Worm (Caenorhabditis elegans): ENCODE results near the gene Y41C4A.21.
A peak's percentile ranks its signal among the peaks of the same experiment; 100 is the strongest.

Y41C4A.21 gene

ce11 chrIII:11694975-11695374, 37.2 kb upstream of the Y41C4A.21 start, which contains the start of gene Y41C4A.22:
TSS of gene Y41C4A.22 (plus strand) at chrIII:11695275.
- TF ChIP-seq grh-1 (GFP tag; IDR thresholded peaks at IDR 0.05) (peak; percentile 26; the same call in 1 of the 2 replicates), sup-37 (GFP tag; optimal IDR thresholded peaks at IDR 0.05) (no peak), fkh-8 (tag; optimal IDR thresholded peaks at IDR 0.05) (peak; percentile 50), nhr-47 (tag; optimal IDR thresholded peaks at IDR 0.05) (peak; percentile 7), nhr-71 (tag; optimal IDR thresholded peaks at IDR 0.05) (peak; percentile 14), mdl-1 (tag; optimal IDR thresholded peaks at IDR 0.05) (no peak), ceh-63 (GFP tag; optimal IDR thresholded peaks at IDR 0.05) (no peak), lin-35 (GFP tag; optimal IDR thresholded peaks at IDR 0.05) (no peak)

ce11 chrIII:11696273-11696672, 35.9 kb upstream of the Y41C4A.21 start, which contains the start of gene Y41C4A.6:
TSS of gene Y41C4A.6 (plus strand) at chrIII:11696573.
- TF ChIP-seq fkh-8 (tag; optimal IDR thresholded peaks at IDR 0.05): peak; percentile 35
- no peak for TF ChIP-seq nhr-12 (tag; optimal IDR thresholded peaks at IDR 0.05)

- no peak for TF ChIP-seq F16B12.6 (tag; optimal IDR thresholded peaks at IDR 0.05)
- TF ChIP-seq isw-1 (GFP tag; IDR thresholded peaks at IDR 0.05): no peak
- TF ChIP-seq sox-4 (tag; optimal IDR thresholded peaks at IDR 0.05): no peak
- TF ChIP-seq hpl-2 (GFP tag; optimal IDR thresholded peaks at IDR 0.05): no peak
- no peak for TF ChIP-seq lin-39 (tag; optimal IDR thresholded peaks at IDR 0.05)
- no peak for TF ChIP-seq blmp-1 (tag; optimal IDR thresholded peaks at IDR 0.05)
- no peak for TF ChIP-seq snu-23 (GFP tag; optimal IDR thresholded peaks at IDR 0.05)
- TF ChIP-seq ces-1 (GFP tag; optimal IDR thresholded peaks at IDR 0.05): no peak
- no peak for TF ChIP-seq ztf-11 (tag; optimal IDR thresholded peaks at IDR 0.05)
- TF ChIP-seq lin-15B (tag; optimal IDR thresholded peaks at IDR 0.05): no peak
- TF ChIP-seq fkh-10 (GFP tag; optimal IDR thresholded peaks at IDR 0.05): no peak
- TF ChIP-seq tlp-1 (tag; optimal IDR thresholded peaks at IDR 0.05): no peak
- TF ChIP-seq nhr-19 (GFP tag; conservative IDR thresholded peaks at IDR 0.05): no peak
- TF ChIP-seq skn-1 (tag; optimal IDR thresholded peaks at IDR 0.05): no peak
- no peak for TF ChIP-seq ztf-4 (tag; optimal IDR thresholded peaks at IDR 0.05)
- TF ChIP-seq unc-86 (tag; optimal IDR thresholded peaks at IDR 0.05): no peak
- TF ChIP-seq elt-3 (tag; optimal IDR thresholded peaks at IDR 0.05): no peak
- no peak for TF ChIP-seq C16A3.4 (tag; optimal IDR thresholded peaks at IDR 0.05)
- no peak for TF ChIP-seq nhr-71 (tag; optimal IDR thresholded peaks at IDR 0.05)
- TF ChIP-seq grh-1 (GFP tag; IDR thresholded peaks at IDR 0.05): no peak
These were observed 33.6 kb upstream of the Y41C4A.21 start, which contains the start of gene Y41C4A.7 for ce11 chrIII:11698569-11698968. TSS of gene Y41C4A.7 (plus strand) at chrIII:11698869.

ce11 chrIII:11699959-11700358, 32.2 kb upstream of the Y41C4A.21 start, which contains the start of gene pqn-84:
TSS of gene pqn-84 (plus strand) at chrIII:11700259.
- no peak for TF ChIP-seq efl-1 (optimal IDR thresholded peaks at IDR 0.05)
- TF ChIP-seq efl-1 (GFP tag; optimal IDR thresholded peaks at IDR 0.05 in 1 of 2): peak in 1 of 2 experiments; percentile 53
- no peak for TF ChIP-seq pqm-1 (tag; optimal IDR thresholded peaks at IDR 0.05)

ce11 chrIII:11701863-11702262, 30.3 kb upstream of the Y41C4A.21 start:
- TF ChIP-seq unc-30 (tag; optimal IDR thresholded peaks at IDR 0.05) (no peak), ceh-8 (GFP tag; optimal IDR thresholded peaks at IDR 0.05) (peak; percentile 77)

ce11 chrIII:11703006-11703775, 29.0 kb upstream of the Y41C4A.21 start:
- TF ChIP-seq grh-1 (GFP tag; IDR thresholded peaks at IDR 0.05) (peak; percentile 60), nhr-20 (tag; optimal IDR thresholded peaks at IDR 0.05) (no peak), nhr-85 (tag) (peak; percentile 69), pqm-1 (tag; optimal IDR thresholded peaks at IDR 0.05) (no peak), lin-14 (GFP tag; optimal IDR thresholded peaks at IDR 0.05) (no peak), lin-13 (GFP tag; optimal IDR thresholded peaks at IDR 0.05) (no peak), sptf-1 (tag; optimal IDR thresholded peaks at IDR 0.05) (no peak), ceh-90 (tag; optimal IDR thresholded peaks at IDR 0.05) (no peak), nhr-84 (tag; optimal IDR thresholded peaks at IDR 0.05) (no peak), nhr-237 (tag; optimal IDR thresholded peaks at IDR 0.05) (no peak), egl-13 (tag; optimal IDR thresholded peaks at IDR 0.05) (no peak), blmp-1 (tag; optimal IDR thresholded peaks at IDR 0.05) (peak; percentile 87), fkh-8 (tag; optimal IDR thresholded peaks at IDR 0.05) (no peak), ztf-11 (tag; optimal IDR thresholded peaks at IDR 0.05) (no peak), nhr-76 (tag; optimal IDR thresholded peaks at IDR 0.05) (no peak), nhr-47 (tag; optimal IDR thresholded peaks at IDR 0.05) (no peak), pag-3 (tag; optimal IDR thresholded peaks at IDR 0.05; ENCODE audit: borderline replicate concordance, insufficient read depth) (no peak)

All from whole organism, L1 larva.